Worm (Caenorhabditis elegans): ENCODE data around the gene B0244.15.
A peak's percentile ranks its signal among the peaks of the same experiment; 100 is the strongest.

Gene B0244.15

ce11 chrIII:5783803-5784406 lies 40.7 kb downstream of the B0244.15 start:
- TF ChIP-seq ceh-44 (GFP tag; IDR thresholded peaks at IDR 0.05) = 0 out of 2 replicates have a peak, but pooled peaks have one; percentile 36
- peak; percentile 65 for TF ChIP-seq set-16 (GFP tag; IDR thresholded peaks at IDR 0.05)
- TF ChIP-seq egl-43 (GFP tag; IDR thresholded peaks at IDR 0.05) = peak; percentile 46; the same call in 1 of the 2 replicates
- peak; percentile 56 for TF ChIP-seq vab-7 (GFP tag; IDR thresholded peaks at IDR 0.05)
- peak; percentile 97 for TF ChIP-seq Y48G9A.11 (GFP tag; IDR thresholded peaks at IDR 0.05)

DNA sequence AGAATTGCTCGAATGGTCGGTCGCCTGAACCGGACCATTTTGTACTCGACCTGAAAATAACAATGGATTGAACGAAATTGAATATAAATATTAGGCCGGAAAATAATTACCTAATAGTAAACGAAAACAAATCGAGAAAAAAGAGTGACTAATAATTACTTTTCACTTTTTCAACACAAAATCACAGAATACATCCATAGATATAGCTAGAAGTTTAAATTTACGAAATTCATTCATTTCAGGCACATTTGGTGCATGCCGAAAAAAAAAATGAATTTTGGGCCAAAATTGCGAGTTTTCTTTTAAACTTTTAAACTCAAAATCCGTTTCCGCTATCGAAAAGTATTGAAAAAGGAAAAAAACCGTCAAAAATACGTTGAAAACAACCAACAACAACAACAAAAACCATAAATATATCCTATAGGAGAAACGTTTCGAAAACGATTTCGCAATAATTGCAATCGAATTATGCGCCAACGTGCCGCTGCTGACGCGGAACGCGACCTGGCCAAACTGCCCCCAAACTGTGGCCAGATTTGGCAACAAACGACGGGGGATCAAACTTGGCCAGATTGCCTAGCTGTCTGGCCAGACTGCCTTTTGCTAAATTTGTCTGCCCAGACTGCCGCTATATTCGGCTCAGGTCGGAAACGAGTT lies 42.2 kb downstream of the B0244.15 start, which contains the start of gene Y37B11A.3:
TSS of gene Y37B11A.3 (minus strand) at position 51 of the 657 bp plus-strand sequence.
- TF ChIP-seq nhr-102 (tag; optimal IDR thresholded peaks at IDR 0.05) (peak; percentile 67), ces-1 (GFP tag; optimal IDR thresholded peaks at IDR 0.05) (no peak), hlh-11 (tag; optimal IDR thresholded peaks at IDR 0.05) (peak; percentile 61), madf-5 (GFP tag; IDR thresholded peaks at IDR 0.05) (no peak), spr-1 (tag; optimal IDR thresholded peaks at IDR 0.05) (peak; percentile 42), dve-1 (tag; optimal IDR thresholded peaks at IDR 0.05; ENCODE audit: insufficient read depth) (peak; percentile 73), hmg-1.1 (GFP tag; IDR thresholded peaks at IDR 0.05) (peak; percentile 83), dmd-9 (GFP tag; IDR thresholded peaks at IDR 0.05) (peak; percentile 62; the same call in 1 of the 2 replicates), F10B5.3 (tag; optimal IDR thresholded peaks at IDR 0.05) (no peak), daf-19 (GFP tag; conservative IDR thresholded peaks at IDR 0.05) (no peak), nhr-77 (tag; optimal IDR thresholded peaks at IDR 0.05) (peak; percentile 39), aly-2 (tag; optimal IDR thresholded peaks at IDR 0.05) (no peak), F37D6.2 (tag; optimal IDR thresholded peaks at IDR 0.05) (peak; percentile 21), dmd-8 (GFP tag; IDR thresholded peaks at IDR 0.05) (no peak), nhr-48 (tag; optimal IDR thresholded peaks at IDR 0.05) (peak; percentile 33), nhr-28 (tag; optimal IDR thresholded peaks at IDR 0.05) (peak; percentile 15), aha-1 (tag) (peak; percentile 98), Y48G9A.11 (GFP tag; IDR thresholded peaks at IDR 0.05) (no peak; the same call in 1 of the 2 replicates), tra-1 (GFP tag; IDR thresholded peaks at IDR 0.05) (0 out of 2 replicates have a peak, but pooled peaks have one; percentile 48), mxl-3 (GFP tag; optimal IDR thresholded peaks at IDR 0.05) (peak; percentile 58), hif-1 (tag; optimal IDR thresholded peaks at IDR 0.05) (peak in 1 of 2 experiments; percentile 45), mep-1 (tag; optimal IDR thresholded peaks at IDR 0.05) (peak; percentile 76), dpl-1 (GFP tag; optimal IDR thresholded peaks at IDR 0.05) (peak; percentile 75), ceh-20 (GFP tag; IDR thresholded peaks at IDR 0.05) (peak; percentile 68; the same call in 1 of the 2 replicates), mes-2 (tag; optimal IDR thresholded peaks at IDR 0.05; ENCODE audit: poor library complexity, severe bottlenecking) (peak; percentile 84), duxl-1 (tag; optimal IDR thresholded peaks at IDR 0.05; ENCODE audit: poor library complexity) (peak; percentile 39), Y75B8A.6 (GFP tag; IDR thresholded peaks at IDR 0.05) (0 out of 2 replicates have a peak, but pooled peaks have one; percentile 43), nhr-11 (tag; optimal IDR thresholded peaks at IDR 0.05) (peak; percentile 18), dmd-6 (GFP tag; IDR thresholded peaks at IDR 0.05) (peak; percentile 72), rbr-2 (tag; optimal IDR thresholded peaks at IDR 0.05) (peak; percentile 65), vab-7 (GFP tag; IDR thresholded peaks at IDR 0.05) (peak; percentile 19; the same call in 1 of the 2 replicates), php-3 (GFP tag; IDR thresholded peaks at IDR 0.05) (0 out of 2 replicates have a peak, but pooled peaks have one; percentile 35), mdt-29 (GFP tag; IDR thresholded peaks at IDR 0.05) (peak; percentile 22; the same call in 1 of the 2 replicates), hlh-30 (tag; optimal IDR thresholded peaks at IDR 0.05; ENCODE audit: insufficient read depth) (peak; percentile 7), ceh-82 (tag; optimal IDR thresholded peaks at IDR 0.05) (no peak), ctbp-1 (GFP tag; IDR thresholded peaks at IDR 0.05) (peak; percentile 51; the same call in 1 of the 2 replicates), jun-1 (tag; optimal IDR thresholded peaks at IDR 0.05) (peak; percentile 26), set-16 (GFP tag; IDR thresholded peaks at IDR 0.05) (peak; percentile 33; the same call in 1 of the 2 replicates), lin-13 (GFP tag; optimal IDR thresholded peaks at IDR 0.05) (peak; percentile 56), lsy-2 (tag; optimal IDR thresholded peaks at IDR 0.05) (peak in 1 of 2 experiments; percentile 78)

Data from whole organism, L4 larva.